Worm (Caenorhabditis elegans) whole organism, young adult: ENCODE results near the gene dhhc-5.

Experiments used
- B0035.1 ChIP-seq: sonication (generic microtip); optimal IDR thresholded peaks from 2 replicates; lab custom pipeline; 2016; ENCODE audit warnings: missing genetic modification characterization, mild to moderate bottlenecking, missing compliant biosample characterization, missing genotype, missing genetic modification reagents
- B0261.1 ChIP-seq: sonication (generic microtip); optimal IDR thresholded peaks from 2 replicates; lab custom pipeline; 2016; ENCODE audit warnings: mild to moderate bottlenecking, missing genetic modification characterization, moderate library complexity, missing compliant biosample characterization
- B0336.3 ChIP-seq: fragments of 200-800 bp; sonication (Bioruptor generic); IDR thresholded peaks from 2 replicates; pipeline ENCODE4 v1.3.6; 2022; ENCODE audit warnings: missing genetic modification characterization, missing compliant biosample characterization
- D2030.7 ChIP-seq: fragments of 200-800 bp; sonication (Bioruptor generic); IDR thresholded peaks from 2 replicates; pipeline ENCODE4 v1.3.6; 2022; ENCODE audit warnings: missing genetic modification reagents, missing genetic modification characterization, missing compliant biosample characterization
- F37B4.10 ChIP-seq: fragments of 200-800 bp; sonication (Bioruptor generic); IDR thresholded peaks from 2 replicates; pipeline ENCODE4 v1.3.6; 2022; ENCODE audit warnings: missing genetic modification characterization, missing compliant biosample characterization
- Y56A3A.18 ChIP-seq: fragments of 200-800 bp; sonication (Bioruptor generic); IDR thresholded peaks from 2 replicates; pipeline ENCODE4 v1.3.6; 2022; ENCODE audit warnings: missing genetic modification reagents, missing genetic modification characterization, missing compliant biosample characterization
- aptf-2 ChIP-seq: fragments of 200-800 bp; sonication (Bioruptor generic); conservative IDR thresholded peaks from 2 replicates; pipeline ENCODE4 v1.3.6; 2022; ENCODE audit warnings: missing genetic modification reagents, missing genetic modification characterization, missing compliant biosample characterization
- atf-7 ChIP-seq: sonication (generic microtip); optimal IDR thresholded peaks from 2 replicates; lab custom pipeline; 2017; ENCODE audit warnings: mild to moderate bottlenecking, missing genetic modification characterization, missing compliant biosample characterization
- attf-5 ChIP-seq: fragments of 200-800 bp; sonication (Bioruptor generic); optimal IDR thresholded peaks from 2 replicates; lab custom pipeline; 2018; ENCODE audit warnings: mild to moderate bottlenecking, missing genetic modification characterization, missing compliant biosample characterization
- bed-1 ChIP-seq: fragments of 200-800 bp; sonication (Bioruptor generic); IDR thresholded peaks from 2 replicates; pipeline ENCODE4 v1.3.6; 2022; ENCODE audit warnings: missing genetic modification reagents, missing genetic modification characterization, missing compliant biosample characterization
- bed-2 ChIP-seq: fragments of 200-800 bp; sonication (Bioruptor generic); IDR thresholded peaks from 2 replicates; pipeline ENCODE4 v1.3.6; 2022; ENCODE audit warnings: missing genetic modification reagents, missing genetic modification characterization, missing compliant biosample characterization
- ccch-3 ChIP-seq: fragments of 200-800 bp; sonication (Bioruptor generic); optimal IDR thresholded peaks from 2 replicates; lab custom pipeline; 2018; ENCODE audit warnings: mild to moderate bottlenecking, missing genetic modification characterization, missing compliant biosample characterization
- cebp-1 ChIP-seq, 2 experiments: fragments of 200-800 bp in 1 of 2; sonication (Bioruptor generic) in 1 of 2; sonication (generic microtip) in 1 of 2; IDR thresholded peaks in 1 of 2; optimal IDR thresholded peaks in 1 of 2; 2 replicates each; pipeline versions ENCODE4 v1.3.6 to Lab custom; 2017 to 2022; ENCODE audit warnings: missing compliant biosample characterization in 2 of 2, missing genetic modification characterization in 2 of 2, mild to moderate bottlenecking in 1 of 2, missing genetic modification reagents in 1 of 2, moderate library complexity in 1 of 2
- chd-7 ChIP-seq: sonication (generic microtip); optimal IDR thresholded peaks from 2 replicates; lab custom pipeline; 2016; ENCODE audit warnings: mild to moderate bottlenecking, missing genetic modification characterization, moderate library complexity, missing compliant biosample characterization
- dox-1 ChIP-seq: fragments of 200-800 bp; sonication (Bioruptor generic); IDR thresholded peaks from 2 replicates; pipeline ENCODE4 v1.3.6; 2022; ENCODE audit warnings: missing genetic modification reagents, missing genetic modification characterization, missing compliant biosample characterization
- dpff-1 ChIP-seq: sonication (generic microtip); optimal IDR thresholded peaks from 2 replicates; lab custom pipeline; 2017; ENCODE audit warnings: mild to moderate bottlenecking, missing genetic modification characterization, missing compliant biosample characterization
- dpl-1 ChIP-seq: fragments of 150-350 bp; optimal IDR thresholded peaks from 2 replicates; lab custom pipeline; 2014; ENCODE audit warnings: missing biosample characterization, missing genetic modification reagents, missing genetic modification characterization
- egl-44 ChIP-seq: fragments of 200-800 bp; sonication (Bioruptor generic); IDR thresholded peaks from 2 replicates; pipeline ENCODE4 v1.3.6; 2022; ENCODE audit warnings: missing genetic modification reagents, missing genetic modification characterization, missing compliant biosample characterization
- ets-4 ChIP-seq: fragments of 200-800 bp; sonication (Bioruptor generic); optimal IDR thresholded peaks from 2 replicates; lab custom pipeline; 2018; ENCODE audit warnings: mild to moderate bottlenecking, missing genetic modification characterization, missing compliant biosample characterization
- hlh-26 ChIP-seq: fragments of 200-800 bp; sonication (Bioruptor generic); conservative IDR thresholded peaks from 2 replicates; pipeline ENCODE4 v1.3.6; 2022; ENCODE audit warnings: missing genetic modification reagents, missing genetic modification characterization, missing compliant biosample characterization
- hmg-1.2 ChIP-seq: fragments of 200-800 bp; sonication (Bioruptor generic); IDR thresholded peaks from 2 replicates; pipeline ENCODE4 v1.3.6; 2022; ENCODE audit warnings: missing genetic modification reagents, missing genetic modification characterization, missing compliant biosample characterization
- hmg-20 ChIP-seq: fragments of 200-800 bp; sonication (Bioruptor generic); IDR thresholded peaks from 2 replicates; pipeline ENCODE4 v1.3.6; 2022; ENCODE audit warnings: missing genetic modification reagents, missing genetic modification characterization, missing compliant biosample characterization
- let-526 ChIP-seq: fragments of 200-800 bp; sonication (Bioruptor generic); IDR thresholded peaks from 2 replicates; pipeline ENCODE4 v1.3.6; 2022; ENCODE audit warnings: missing genetic modification reagents, missing genetic modification characterization, missing compliant biosample characterization
- let-607 ChIP-seq, 2 experiments: fragments of 200-800 bp in 1 of 2; sonication (Bioruptor generic) in 1 of 2; sonication (generic microtip) in 1 of 2; optimal IDR thresholded peaks; 2 replicates each; lab custom pipeline; 2016 to 2018; ENCODE audit warnings: mild to moderate bottlenecking in 2 of 2, missing compliant biosample characterization in 2 of 2, missing genetic modification characterization in 2 of 2, moderate library complexity in 2 of 2, missing genotype in 1 of 2
- lin-26 ChIP-seq: fragments of 200-800 bp; sonication (Bioruptor generic); IDR thresholded peaks from 2 replicates; pipeline ENCODE4 v1.3.6; 2022; ENCODE audit warnings: missing genetic modification reagents, missing genetic modification characterization, missing compliant biosample characterization
- lin-35 ChIP-seq, 3 experiments: fragments of 150-350 bp in 2 of 3; sonication (generic microtip) in 1 of 3; optimal IDR thresholded peaks; 2 replicates each; lab custom pipeline; 2014 to 2018; ENCODE audit warnings: missing biosample characterization in 3 of 3, missing genetic modification characterization in 3 of 3, missing genetic modification reagents in 3 of 3
- lin-54 ChIP-seq: fragments of 200-800 bp; sonication (Bioruptor generic); optimal IDR thresholded peaks from 2 replicates; lab custom pipeline; 2018; ENCODE audit warnings: mild to moderate bottlenecking, missing genetic modification characterization, missing compliant biosample characterization
- lsl-1 ChIP-seq: fragments of 200-800 bp; sonication (Bioruptor generic); optimal IDR thresholded peaks from 2 replicates; lab custom pipeline; 2018; ENCODE audit warnings: mild to moderate bottlenecking, missing genetic modification characterization, moderate library complexity, missing compliant biosample characterization
- lsy-27 ChIP-seq: sonication (generic microtip); optimal IDR thresholded peaks from 2 replicates; lab custom pipeline; 2017; ENCODE audit warnings: missing genetic modification characterization, mild to moderate bottlenecking, missing compliant biosample characterization, antibody characterized with exemption, missing genotype, borderline replicate concordance; ENCODE audit not compliant: insufficient read depth
- madf-10 ChIP-seq: sonication (generic microtip); optimal IDR thresholded peaks from 2 replicates; lab custom pipeline; 2016; ENCODE audit warnings: mild to moderate bottlenecking, missing genetic modification characterization, missing compliant biosample characterization
- madf-3 ChIP-seq: fragments of 200-800 bp; sonication (Bioruptor generic); IDR thresholded peaks from 2 replicates; pipeline ENCODE4 v1.3.6; 2022; ENCODE audit warnings: missing genetic modification reagents, missing genetic modification characterization, missing compliant biosample characterization
- mel-28 ChIP-seq: sonication (generic microtip); optimal IDR thresholded peaks from 2 replicates; lab custom pipeline; 2016; ENCODE audit warnings: borderline replicate concordance, mild to moderate bottlenecking, missing genetic modification characterization, missing compliant biosample characterization
- mxl-1 ChIP-seq: sonication (generic microtip); optimal IDR thresholded peaks from 2 replicates; lab custom pipeline; 2016; ENCODE audit warnings: missing genetic modification characterization, missing compliant biosample characterization
- nhr-80 ChIP-seq: sonication (generic microtip); optimal IDR thresholded peaks from 2 replicates; lab custom pipeline; 2016; ENCODE audit warnings: missing genetic modification characterization, missing compliant biosample characterization
- nhr-90 ChIP-seq: sonication (generic microtip); optimal IDR thresholded peaks from 2 replicates; lab custom pipeline; 2016; ENCODE audit warnings: missing genotype, mild to moderate bottlenecking, missing genetic modification characterization, missing compliant biosample characterization
- rec-8 ChIP-seq, 2 experiments: sonication (generic microtip); optimal IDR thresholded peaks; 2 replicates each; lab custom pipeline; 2016; ENCODE audit warnings: mild to moderate bottlenecking in 2 of 2, missing genetic modification characterization in 2 of 2, missing genetic modification reagents in 2 of 2, missing genotype in 2 of 2, missing biosample characterization in 1 of 2, missing compliant biosample characterization in 1 of 2, moderate library complexity in 1 of 2
- sea-2 ChIP-seq: fragments of 200-800 bp; sonication (Bioruptor generic); IDR thresholded peaks from 2 replicates; pipeline ENCODE4 v1.3.6; 2022; ENCODE audit warnings: missing genetic modification characterization, missing compliant biosample characterization
- somi-1 ChIP-seq: fragments of 200-800 bp; sonication (Bioruptor generic); optimal IDR thresholded peaks from 2 replicates; lab custom pipeline; 2018; ENCODE audit warnings: mild to moderate bottlenecking, missing genetic modification characterization, missing compliant biosample characterization
- tbp1 ChIP-seq: fragments of 200-800 bp; sonication (Bioruptor generic); optimal IDR thresholded peaks from 2 replicates; lab custom pipeline; 2018; ENCODE audit warnings: mild to moderate bottlenecking, missing genetic modification characterization, missing compliant biosample characterization
- tlf-1 ChIP-seq: fragments of 200-800 bp; sonication (Bioruptor generic); optimal IDR thresholded peaks from 2 replicates; lab custom pipeline; 2018; ENCODE audit warnings: mild to moderate bottlenecking, missing genetic modification characterization, missing compliant biosample characterization
- unc-62 ChIP-seq: fragments of 150-350 bp; optimal IDR thresholded peaks from 2 replicates; lab custom pipeline; 2014; ENCODE audit warnings: missing biosample characterization, missing genetic modification reagents, missing genetic modification characterization
- xnd-1 ChIP-seq: sonication (generic microtip); optimal IDR thresholded peaks from 2 replicates; lab custom pipeline; 2016; ENCODE audit warnings: missing genotype, missing genetic modification reagents, missing genetic modification characterization, missing compliant biosample characterization
- zfh-2 ChIP-seq: fragments of 200-800 bp; sonication (Bioruptor generic); conservative IDR thresholded peaks from 2 replicates; pipeline ENCODE4 v1.3.6; 2022; ENCODE audit warnings: missing genetic modification reagents, missing genetic modification characterization, missing compliant biosample characterization
- ztf-22 ChIP-seq: fragments of 200-800 bp; sonication (Bioruptor generic); optimal IDR thresholded peaks from 2 replicates; lab custom pipeline; 2018; ENCODE audit warnings: mild to moderate bottlenecking, missing genetic modification characterization, moderate library complexity, missing compliant biosample characterization
- ztf-28 ChIP-seq: fragments of 200-800 bp; sonication (Bioruptor generic); IDR thresholded peaks from 2 replicates; pipeline ENCODE4 v1.3.6; 2022; ENCODE audit warnings: missing genetic modification reagents, missing genetic modification characterization, missing compliant biosample characterization
- ztf-3 ChIP-seq: fragments of 200-800 bp; sonication (Bioruptor generic); optimal IDR thresholded peaks from 2 replicates; lab custom pipeline; 2018; ENCODE audit warnings: mild to moderate bottlenecking, missing genetic modification characterization, missing compliant biosample characterization

Gene dhhc-5

DNA sequence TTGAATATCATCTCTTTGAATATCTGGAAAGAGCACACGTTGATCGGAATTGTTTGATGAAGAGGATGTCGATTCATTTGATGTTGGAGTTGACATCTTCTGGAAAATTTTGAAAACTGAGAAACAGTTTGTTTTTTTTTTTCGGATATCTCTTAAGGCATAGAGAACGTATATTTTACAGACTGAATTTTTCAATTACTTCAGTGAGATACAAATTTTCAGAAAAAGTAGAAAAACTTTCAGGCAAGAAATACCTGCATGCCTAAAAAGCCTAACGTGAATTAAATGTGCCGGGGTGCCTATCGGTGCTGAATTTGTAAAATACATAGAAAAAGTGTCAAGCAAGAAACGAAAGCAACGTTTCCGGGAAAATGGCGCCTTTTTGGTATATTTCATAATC is 7.8 kb upstream of the dhhc-5 start, which contains the start of gene zak-1:
Gene zak-1 (minus strand): TSS at position 101 of the 400 bp plus-strand sequence.
- TF ChIP-seq bed-2 (no peak), nhr-90 (tag; lab: Kevin White, UChicago) (no peak), ztf-3 (GFP tag; lab: Kevin White, UChicago) (no peak), mel-28 (tag; lab: Kevin White, UChicago) (no peak), B0261.1 (no peak), hmg-20 (GFP tag; lab: Robert Waterston, UW) (no peak), mxl-1 (tag; lab: Kevin White, UChicago) (no peak), F37B4.10 (no peak)

DNA sequence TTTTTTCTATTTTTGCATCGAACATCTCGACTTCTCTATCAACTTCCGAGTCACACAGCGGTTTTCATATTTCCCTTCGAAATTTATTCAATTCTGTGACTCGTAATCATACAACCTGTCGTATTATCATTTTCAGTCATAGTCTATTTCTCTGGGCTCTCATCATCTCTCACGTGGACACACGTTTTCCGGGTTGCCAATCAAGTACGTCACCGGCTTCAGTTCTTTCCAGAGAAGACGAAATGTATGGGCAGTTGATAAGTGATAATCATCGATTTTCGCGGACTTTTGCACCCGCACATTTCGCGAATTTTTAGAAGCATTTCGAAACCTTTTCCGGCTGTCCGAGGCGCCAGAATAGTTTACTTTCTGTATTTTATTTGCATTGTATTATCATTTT is 1.4 kb upstream of the dhhc-5 start, which contains the start of gene srv-1:
Gene srv-1 (plus strand): TSS at position 131 of the 400 bp plus-strand sequence.
- TF ChIP-seq atf-7 (tag; lab: Kevin White, UChicago) (peak; percentile 86), bed-1 (GFP tag; lab: Robert Waterston, UW) (no peak), rec-8 (tag; optimal IDR thresholded peaks at IDR 0.05; lab: Kevin White, UChicago) (no peak), hlh-26 (GFP tag; lab: Robert Waterston, UW) (no peak), tbp1 (GFP tag; lab: Kevin White, UChicago) (peak; percentile 32), lin-35 (GFP tag; optimal IDR thresholded peaks at IDR 0.05; lab: Kevin White, UChicago) (no peak), lin-26 (GFP tag; lab: Robert Waterston, UW) (no peak), F37B4.10 (no peak), dpff-1 (tag; lab: Kevin White, UChicago) (no peak), D2030.7 (GFP tag; lab: Robert Waterston, UW) (no peak), ccch-3 (GFP tag; lab: Kevin White, UChicago) (no peak), somi-1 (GFP tag; lab: Kevin White, UChicago) (no peak), lsy-27 (tag; lab: Kevin White, UChicago) (no peak), hmg-1.2 (GFP tag; lab: Robert Waterston, UW) (0 out of 2 replicates have a peak, but pooled peaks have one; percentile 16), B0336.3 (peak; percentile 57; the same call in 1 of the 2 replicates), cebp-1 (GFP tag; IDR thresholded peaks at IDR 0.05; lab: Robert Waterston, UW) (peak; percentile 53; the same call in 1 of the 2 replicates), cebp-1 (tag; optimal IDR thresholded peaks at IDR 0.05; lab: Kevin White, UChicago) (peak; percentile 72), unc-62 (GFP tag; lab: Kevin White, UChicago) (peak; percentile 40), aptf-2 (GFP tag; lab: Robert Waterston, UW) (no peak), ztf-28 (no peak), egl-44 (0 out of 2 replicates have a peak, but pooled peaks have one; percentile 22), ztf-3 (GFP tag; lab: Kevin White, UChicago) (no peak), Y56A3A.18 (no peak), B0261.1 (no peak), chd-7 (tag; lab: Kevin White, UChicago) (no peak), dpl-1 (no peak), ztf-22 (GFP tag; lab: Kevin White, UChicago) (peak; percentile 70), B0035.1 (no peak), lin-54 (GFP tag; lab: Kevin White, UChicago) (peak; percentile 33), attf-5 (GFP tag; lab: Kevin White, UChicago) (peak; percentile 15), zfh-2 (GFP tag; lab: Robert Waterston, UW) (no peak), let-607 (tag; optimal IDR thresholded peaks at IDR 0.05; lab: Kevin White, UChicago) (peak; percentile 49 to 62), dox-1 (GFP tag; lab: Robert Waterston, UW) (peak; percentile 27; the same call in 1 of the 2 replicates), sea-2 (GFP tag; lab: Robert Waterston, UW) (no peak), madf-10 (peak; percentile 25), xnd-1 (no peak), lsl-1 (GFP tag; lab: Kevin White, UChicago) (no peak), nhr-80 (tag; lab: Kevin White, UChicago) (peak; percentile 98), ets-4 (peak; percentile 92), tlf-1 (GFP tag; lab: Kevin White, UChicago) (peak; percentile 49), madf-3 (GFP tag; lab: Robert Waterston, UW) (no peak), let-526 (no peak)
